Fruit fly (Drosophila melanogaster): ENCODE data around the gene CG6118.

The CG6118 gene

dm6 chr3R:15420375-15420931 is 14.1 kb downstream of the CG6118 start (continued):
- TF ChIP-seq onecut (GFP tag; IDR thresholded peaks at IDR 0.05): 0 out of 2 replicates have a peak, but pooled peaks have one; percentile 21
- TF ChIP-seq hkb (optimal IDR thresholded peaks at IDR 0.05): no peak
- peak; percentile 53; the same call in 1 of the 2 replicates for TF ChIP-seq hkb (GFP tag; IDR thresholded peaks at IDR 0.05)
- no peak for TF ChIP-seq fd64A (GFP tag; optimal IDR thresholded peaks at IDR 0.05)
- peak; percentile 79 for TF ChIP-seq seq (GFP tag; IDR thresholded peaks at IDR 0.05)
- TF ChIP-seq Ets65A (GFP tag): peak; percentile 49
- TF ChIP-seq sqz (GFP tag; optimal IDR thresholded peaks at IDR 0.05): peak; percentile 82
- TF ChIP-seq CG9797 (GFP tag; optimal IDR thresholded peaks at IDR 0.05): no peak
- TF ChIP-seq yki (optimal IDR thresholded peaks at IDR 0.05): peak; percentile 94
- peak; percentile 98 for TF ChIP-seq Hr39 (optimal IDR thresholded peaks at IDR 0.05)
- TF ChIP-seq oc (tag; optimal IDR thresholded peaks at IDR 0.05): no peak
- peak; percentile 95 for TF ChIP-seq zf30C (GFP tag; optimal IDR thresholded peaks at IDR 0.05)
- TF ChIP-seq CG8290 (GFP tag; optimal IDR thresholded peaks at IDR 0.05): no peak
- TF ChIP-seq CG8290 (tag; optimal IDR thresholded peaks at IDR 0.05): peak in 1 of 2 experiments; percentile 30
- TF ChIP-seq CG2202 (tag; optimal IDR thresholded peaks at IDR 0.05): no peak
- TF ChIP-seq CG11456 (GFP tag; IDR thresholded peaks at IDR 0.05): 0 out of 3 replicates have a peak, but pooled peaks have one; percentile 28
- TF ChIP-seq Dbx (GFP tag; IDR thresholded peaks at IDR 0.05): 0 out of 3 replicates have a peak, but pooled peaks have one; percentile 37
- TF ChIP-seq ERR (GFP tag; optimal IDR thresholded peaks at IDR 0.05): no peak
- 0 out of 4 replicates have a peak, but pooled peaks have one; percentile 44 for TF ChIP-seq chinmo (GFP tag; IDR thresholded peaks at IDR 0.05; ENCODE audit: partially characterized antibody)
- TF ChIP-seq CG11696 (GFP tag; IDR thresholded peaks at IDR 0.05): no peak
- TF ChIP-seq zen (tag; optimal IDR thresholded peaks at IDR 0.05): peak; percentile 47
- TF ChIP-seq pita (GFP tag; optimal IDR thresholded peaks at IDR 0.05): no peak
- TF ChIP-seq abd-A (tag; optimal IDR thresholded peaks at IDR 0.05): peak; percentile 58
- no peak for TF ChIP-seq gt (GFP tag; IDR thresholded peaks at IDR 0.05)
- no peak for TF ChIP-seq croc (GFP tag; conservative IDR thresholded peaks at IDR 0.05)
- peak; percentile 4 for TF ChIP-seq CG10543 (GFP tag; optimal IDR thresholded peaks at IDR 0.05)
- no peak for TF ChIP-seq ssp (GFP tag; IDR thresholded peaks at IDR 0.05)
- TF ChIP-seq bbx (GFP tag; IDR thresholded peaks at IDR 0.05; ENCODE audit: partially characterized antibody): 0 out of 2 replicates have a peak, but pooled peaks have one; percentile 39
- TF ChIP-seq gsb (GFP tag; IDR thresholded peaks at IDR 0.05): no peak
- peak; percentile 93 for TF ChIP-seq ewg (GFP tag; optimal IDR thresholded peaks at IDR 0.05)
- no peak for TF ChIP-seq CG6689 (GFP tag; IDR thresholded peaks at IDR 0.05)
- TF ChIP-seq H2.0 (GFP tag; IDR thresholded peaks at IDR 0.05): no peak
- TF ChIP-seq dpn (GFP tag; optimal IDR thresholded peaks at IDR 0.05): no peak
- TF ChIP-seq CG12769 (tag; optimal IDR thresholded peaks at IDR 0.05): no peak
- TF ChIP-seq CG31365 (tag; optimal IDR thresholded peaks at IDR 0.05): no peak
- TF ChIP-seq CG2199 (GFP tag; IDR thresholded peaks at IDR 0.05): 0 out of 3 replicates have a peak, but pooled peaks have one; percentile 12
- peak; percentile 15; the same call in 1 of the 2 replicates for TF ChIP-seq CG17328 (GFP tag; IDR thresholded peaks at IDR 0.05)
- peak; percentile 38; the same call in 1 of the 2 replicates for TF ChIP-seq Adf1 (GFP tag; IDR thresholded peaks at IDR 0.05)
- TF ChIP-seq CG32767 (GFP tag; IDR thresholded peaks at IDR 0.05): peak; percentile 74
- TF ChIP-seq CG10959 (GFP tag; IDR thresholded peaks at IDR 0.05): no peak
- TF ChIP-seq Taf1 (GFP tag; IDR thresholded peaks at IDR 0.05): no peak
- no peak for TF ChIP-seq CG10366 (GFP tag; IDR thresholded peaks at IDR 0.05)
- peak; percentile 47; the same call in 1 of the 4 replicates for TF ChIP-seq Dll (GFP tag; IDR thresholded peaks at IDR 0.05; ENCODE audit: partially characterized antibody)
- no peak for TF ChIP-seq ac (GFP tag; optimal IDR thresholded peaks at IDR 0.05)
- TF ChIP-seq pros (GFP tag; optimal IDR thresholded peaks at IDR 0.05): peak; percentile 98
- TF ChIP-seq Blimp-1 (GFP tag; optimal IDR thresholded peaks at IDR 0.05): peak; percentile 44
- no peak for TF ChIP-seq bigmax (GFP tag; optimal IDR thresholded peaks at IDR 0.05)
- TF ChIP-seq pho (GFP tag; optimal IDR thresholded peaks at IDR 0.05): no peak
- no peak for TF ChIP-seq chif (GFP tag; optimal IDR thresholded peaks at IDR 0.05)
- peak; percentile 66 for TF ChIP-seq Lpt (GFP tag; optimal IDR thresholded peaks at IDR 0.05)
- 0 out of 3 replicates have a peak, but pooled peaks have one; percentile 41 for TF ChIP-seq zen2 (GFP tag; IDR thresholded peaks at IDR 0.05; ENCODE audit: partially characterized antibody)
- no peak for TF ChIP-seq CG4730 (GFP tag; IDR thresholded peaks at IDR 0.05)

All from whole organism, embryonic.